Worm (Caenorhabditis elegans): Measurements from ENCODE around the gene gfrp-1.

The gfrp-1 gene

DNA sequence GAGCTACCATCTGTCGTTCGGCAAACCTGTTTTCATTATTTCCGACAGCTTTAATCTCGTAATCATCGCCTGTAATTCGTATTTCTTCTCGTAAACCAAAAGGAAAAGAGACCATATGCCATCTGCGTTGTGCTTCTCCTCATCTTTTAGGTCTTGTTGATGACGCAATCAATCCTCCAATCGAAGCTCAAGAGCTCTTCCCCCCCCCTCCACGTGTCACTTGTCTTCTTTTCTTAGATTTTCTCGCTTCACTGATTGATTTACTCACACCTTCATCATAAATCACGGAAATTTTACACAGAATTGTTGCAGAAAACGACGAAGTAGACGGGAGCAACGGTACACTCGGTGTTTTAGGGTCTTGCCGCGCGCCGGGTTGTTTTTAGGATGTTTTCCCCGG lies 24.7 kb upstream of the gfrp-1 start, which contains the start of gene tcl-2:
TSS of gene tcl-2 (plus strand) at position 388 of the 400 bp plus-strand sequence.
- TF ChIP-seq pha-4 (tag; optimal IDR thresholded peaks at IDR 0.05) (no peak), ztf-4 (tag; optimal IDR thresholded peaks at IDR 0.05) (no peak), elt-3 (tag; optimal IDR thresholded peaks at IDR 0.05) (no peak), lin-15B (tag; optimal IDR thresholded peaks at IDR 0.05) (no peak), nfya-1 (tag; optimal IDR thresholded peaks at IDR 0.05; ENCODE audit: insufficient read depth) (no peak), R02D3.7 (tag; optimal IDR thresholded peaks at IDR 0.05) (no peak), eor-1 (tag; optimal IDR thresholded peaks at IDR 0.05) (no peak), fkh-10 (GFP tag; optimal IDR thresholded peaks at IDR 0.05) (no peak), zag-1 (tag; optimal IDR thresholded peaks at IDR 0.05) (no peak), snpc-4 (tag; optimal IDR thresholded peaks at IDR 0.05) (no peak), daf-12 (tag; optimal IDR thresholded peaks at IDR 0.05) (no peak), lin-39 (tag; optimal IDR thresholded peaks at IDR 0.05) (no peak), nhr-28 (tag; optimal IDR thresholded peaks at IDR 0.05) (no peak), ZK546.5 (tag; optimal IDR thresholded peaks at IDR 0.05) (no peak), hmg-11 (tag; optimal IDR thresholded peaks at IDR 0.05) (no peak), egl-27 (tag; optimal IDR thresholded peaks at IDR 0.05) (no peak)

DNA sequence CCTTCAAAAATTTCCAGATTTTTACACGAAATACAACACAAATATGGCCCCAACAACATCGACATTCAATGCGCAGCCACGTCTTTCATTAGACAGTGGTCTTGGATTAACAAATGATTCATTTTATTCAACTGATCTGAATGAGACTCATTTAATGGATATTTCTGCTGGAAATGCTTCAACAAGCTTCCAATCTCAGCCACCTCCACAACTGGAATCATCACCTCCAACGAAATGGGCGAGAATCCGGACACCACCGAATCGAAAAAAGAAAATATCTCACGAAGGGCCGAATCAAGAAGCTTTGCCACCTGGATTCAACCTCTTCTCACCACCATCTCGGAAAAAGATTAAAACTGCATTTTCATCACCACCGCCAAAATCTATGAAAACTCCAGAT lies 23.7 kb upstream of the gfrp-1 start:
- TF ChIP-seq hmg-11 (tag; optimal IDR thresholded peaks at IDR 0.05) (no peak), lin-39 (tag; optimal IDR thresholded peaks at IDR 0.05) (no peak), nhr-25 (tag; optimal IDR thresholded peaks at IDR 0.05) (no peak), nhr-12 (tag; optimal IDR thresholded peaks at IDR 0.05) (no peak), zag-1 (tag; optimal IDR thresholded peaks at IDR 0.05) (no peak), nhr-67 (tag; optimal IDR thresholded peaks at IDR 0.05) (no peak), nhr-23 (tag; optimal IDR thresholded peaks at IDR 0.05) (no peak)

DNA sequence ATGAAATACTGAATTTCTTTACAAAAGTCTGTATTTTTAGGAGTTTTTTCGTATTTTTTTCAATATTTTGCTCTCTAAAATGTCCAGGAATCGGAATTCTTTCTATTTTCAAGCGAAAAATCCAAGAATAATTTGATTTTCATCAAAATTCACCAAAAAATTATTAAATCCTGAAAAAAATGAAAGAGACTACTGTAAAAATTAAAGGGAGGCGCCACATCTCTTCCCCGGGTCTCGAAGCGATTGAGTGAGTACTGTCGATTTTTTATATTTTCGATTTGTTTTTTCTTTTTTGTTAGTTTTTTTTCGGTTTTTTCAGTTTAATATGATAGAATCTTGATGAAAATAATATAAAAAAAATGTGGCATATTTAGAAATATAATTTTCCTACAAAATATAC lies 19.9 kb upstream of the gfrp-1 start:
- TF ChIP-seq elt-2 (tag; optimal IDR thresholded peaks at IDR 0.05) = no peak
- no peak for TF ChIP-seq ztf-11 (tag; optimal IDR thresholded peaks at IDR 0.05)
- no peak for TF ChIP-seq aly-2 (tag; optimal IDR thresholded peaks at IDR 0.05)
- TF ChIP-seq nhr-43 (tag; optimal IDR thresholded peaks at IDR 0.05; ENCODE audit: poor library complexity, severe bottlenecking) = no peak
- no peak for TF ChIP-seq skn-1 (tag; optimal IDR thresholded peaks at IDR 0.05)
- TF ChIP-seq jun-1 (tag; optimal IDR thresholded peaks at IDR 0.05) = no peak
- no peak for TF ChIP-seq fkh-10 (GFP tag; optimal IDR thresholded peaks at IDR 0.05)
- TF ChIP-seq elt-3 (tag; optimal IDR thresholded peaks at IDR 0.05) = no peak
- TF ChIP-seq ceh-16 (tag; optimal IDR thresholded peaks at IDR 0.05) = no peak
- TF ChIP-seq egl-27 (tag; optimal IDR thresholded peaks at IDR 0.05) = no peak
- TF ChIP-seq ZK546.5 (tag; optimal IDR thresholded peaks at IDR 0.05) = no peak
- no peak for TF ChIP-seq pha-4 (tag; optimal IDR thresholded peaks at IDR 0.05)
- TF ChIP-seq pqm-1 (tag; optimal IDR thresholded peaks at IDR 0.05) = no peak
- TF ChIP-seq snpc-4 (tag; optimal IDR thresholded peaks at IDR 0.05) = no peak

DNA sequence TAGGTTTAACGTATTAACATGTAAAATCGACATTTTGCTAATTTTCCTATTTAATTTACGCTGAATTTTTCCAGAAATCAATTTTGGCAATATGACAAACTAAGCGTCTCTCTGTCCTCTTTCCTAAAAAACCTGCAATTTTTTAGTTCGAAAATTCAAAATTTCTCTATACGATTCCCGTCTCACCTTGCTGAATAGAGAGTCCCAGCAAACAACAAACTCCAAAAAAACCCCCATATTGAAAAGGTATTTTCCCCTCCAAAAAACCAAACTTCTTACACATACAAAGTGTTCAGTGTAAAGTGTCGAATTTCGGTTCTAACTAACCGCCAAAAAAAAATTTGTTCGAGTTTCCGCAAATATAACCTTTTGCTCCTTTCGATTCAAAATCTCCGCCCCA lies 19.2 kb upstream of the gfrp-1 start, which contains the start of gene pnc-1:
TSS of gene pnc-1 (plus strand) at position 301 of the 400 bp plus-strand sequence.
- no peak for TF ChIP-seq nhr-76 (tag; optimal IDR thresholded peaks at IDR 0.05)
- no peak for TF ChIP-seq pha-4 (tag; optimal IDR thresholded peaks at IDR 0.05)
- TF ChIP-seq ceh-28 (tag; optimal IDR thresholded peaks at IDR 0.05) = no peak
- no peak for TF ChIP-seq nhr-11 (tag; optimal IDR thresholded peaks at IDR 0.05)
- TF ChIP-seq tbx-2 (tag; optimal IDR thresholded peaks at IDR 0.05) = no peak
- TF ChIP-seq ceh-82 (tag; optimal IDR thresholded peaks at IDR 0.05) = no peak
- no peak for TF ChIP-seq elt-3 (tag; optimal IDR thresholded peaks at IDR 0.05)
- TF ChIP-seq zag-1 (tag; optimal IDR thresholded peaks at IDR 0.05) = no peak
- TF ChIP-seq sea-2 (GFP tag; optimal IDR thresholded peaks at IDR 0.05) = no peak

DNA sequence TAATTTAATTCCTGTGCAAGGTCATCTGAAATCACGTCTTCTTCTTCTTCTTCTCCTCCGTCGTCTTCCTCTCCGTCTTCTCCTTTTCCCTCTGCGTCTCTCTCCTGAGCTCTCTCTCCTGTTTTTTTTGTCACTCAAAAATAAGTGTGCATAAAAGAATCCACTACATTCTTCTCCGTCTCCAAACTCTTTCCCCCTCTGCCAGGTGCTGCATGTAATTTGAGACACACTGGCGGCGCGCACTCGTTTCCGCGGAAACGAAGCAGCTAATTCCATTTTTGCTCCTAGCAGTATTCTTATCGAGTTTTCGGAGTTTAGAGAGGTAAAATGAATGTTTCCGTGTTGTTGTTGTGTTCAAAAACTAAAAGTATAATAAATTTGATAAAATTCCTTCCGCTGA lies 17.3 kb upstream of the gfrp-1 start:
- no peak for TF ChIP-seq nhr-237 (tag; optimal IDR thresholded peaks at IDR 0.05)
- TF ChIP-seq pha-4 (tag; optimal IDR thresholded peaks at IDR 0.05) = no peak
- no peak for TF ChIP-seq fkh-2 (tag; optimal IDR thresholded peaks at IDR 0.05)
- TF ChIP-seq nhr-11 (tag; optimal IDR thresholded peaks at IDR 0.05) = no peak
- TF ChIP-seq nhr-28 (tag; optimal IDR thresholded peaks at IDR 0.05) = no peak
- no peak for TF ChIP-seq ceh-16 (tag; optimal IDR thresholded peaks at IDR 0.05)
- no peak for TF ChIP-seq eor-1 (tag; optimal IDR thresholded peaks at IDR 0.05)
- TF ChIP-seq lin-15B (tag; optimal IDR thresholded peaks at IDR 0.05) = peak; percentile 3
